Fruit fly (Drosophila melanogaster) whole organism, embryonic: ENCODE data around the gene comm.
A peak's percentile ranks its signal among the peaks of the same experiment; 100 is the strongest.

Experiments used
- ATbp ChIP-seq: fragments of 200-800 bp; sonication (Bioruptor generic); optimal IDR thresholded peaks from 2 replicates; lab custom pipeline; 2017; ENCODE audit warnings: missing biosample characterization, mild to moderate bottlenecking, missing genetic modification characterization, missing genetic modification reagents
- Abd-B ChIP-seq: fragments of 200-800 bp; sonication (Bioruptor generic); optimal IDR thresholded peaks from 2 replicates; lab custom pipeline; 2018; ENCODE audit warnings: missing biosample characterization, mild to moderate bottlenecking, missing genetic modification characterization, moderate library complexity
- Blimp-1 ChIP-seq: fragments of 200-800 bp; sonication (Bioruptor generic); optimal IDR thresholded peaks from 3 replicates; lab custom pipeline; 2018; ENCODE audit warnings: missing biosample characterization, missing genetic modification characterization, mild to moderate bottlenecking, moderate library complexity, missing genetic modification reagents
- CG10321 ChIP-seq: fragments of 200-800 bp; sonication (Bioruptor generic); IDR thresholded peaks from 2 replicates; pipeline ENCODE4 v1.3.6; 2022; ENCODE audit warnings: missing biosample characterization, missing genetic modification characterization
- CG12219 ChIP-seq: fragments of 200-800 bp; sonication (Bioruptor generic); optimal IDR thresholded peaks from 3 replicates; lab custom pipeline; 2018; ENCODE audit warnings: missing biosample characterization, mild to moderate bottlenecking, missing genetic modification characterization
- CG13123 ChIP-seq: fragments of 200-800 bp; sonication (Bioruptor generic); optimal IDR thresholded peaks from 2 replicates; lab custom pipeline; 2016; ENCODE audit warnings: missing biosample characterization, missing genetic modification characterization
- CG15479 ChIP-seq: fragments of 200-800 bp; sonication (Bioruptor generic); optimal IDR thresholded peaks from 3 replicates; lab custom pipeline; 2019; ENCODE audit warnings: missing biosample characterization, mild to moderate bottlenecking, missing genetic modification characterization, moderate library complexity
- CG1603 ChIP-seq: fragments of 200-800 bp; sonication (Bioruptor generic); optimal IDR thresholded peaks from 2 replicates; lab custom pipeline; 2019; ENCODE audit warnings: missing biosample characterization, mild to moderate bottlenecking, missing genetic modification characterization, moderate library complexity
- CG17568 ChIP-seq: fragments of 200-800 bp; sonication (Bioruptor generic); optimal IDR thresholded peaks from 2 replicates; lab custom pipeline; 2018; ENCODE audit warnings: missing biosample characterization, mild to moderate bottlenecking, missing genetic modification characterization, moderate library complexity
- CG18011 ChIP-seq: fragments of 200-800 bp; sonication (Bioruptor generic); optimal IDR thresholded peaks from 2 replicates; lab custom pipeline; 2017; ENCODE audit warnings: missing biosample characterization, missing genetic modification characterization, mild to moderate bottlenecking, moderate library complexity, missing genotype
- CG18262 ChIP-seq: fragments of 200-800 bp; optimal IDR thresholded peaks from 3 replicates; lab custom pipeline; 2019; ENCODE audit warnings: missing biosample characterization, mild to moderate bottlenecking, missing genetic modification characterization, moderate library complexity
- CG18476 ChIP-seq: fragments of 200-800 bp; sonication (Bioruptor generic); optimal IDR thresholded peaks from 2 replicates; lab custom pipeline; 2016; ENCODE audit warnings: missing biosample characterization, mild to moderate bottlenecking, missing genetic modification characterization
- CG2116 ChIP-seq: fragments of 200-800 bp; sonication (Bioruptor generic); optimal IDR thresholded peaks from 3 replicates; lab custom pipeline; 2018; ENCODE audit warnings: missing biosample characterization, mild to moderate bottlenecking, missing genetic modification characterization
- CG2120 ChIP-seq: fragments of 200-800 bp; sonication (Bioruptor generic); optimal IDR thresholded peaks from 3 replicates; lab custom pipeline; 2016; ENCODE audit warnings: missing biosample characterization, missing genetic modification characterization
- CG32767 ChIP-seq: fragments of 200-800 bp; sonication (Bioruptor generic); IDR thresholded peaks from 2 replicates; pipeline ENCODE4 v1.3.6; 2022; ENCODE audit warnings: missing biosample characterization, missing genetic modification characterization
- CG3281 ChIP-seq: fragments of 200-800 bp; sonication (Bioruptor generic); optimal IDR thresholded peaks from 3 replicates; lab custom pipeline; 2017; ENCODE audit warnings: missing biosample characterization, mild to moderate bottlenecking, missing genetic modification characterization
- CG42726 ChIP-seq: fragments of 200-800 bp; sonication (Bioruptor generic); IDR thresholded peaks from 2 replicates; pipeline ENCODE4 v1.3.6; 2022; ENCODE audit warnings: missing biosample characterization, missing genetic modification characterization; ENCODE audit not compliant: partially characterized antibody
- CG4328 ChIP-seq: fragments of 200-800 bp; sonication (Bioruptor generic); optimal IDR thresholded peaks from 3 replicates; lab custom pipeline; 2017; ENCODE audit warnings: missing biosample characterization, missing genetic modification reagents, missing genetic modification characterization
- CG4424 ChIP-seq: fragments of 200-800 bp; sonication (Bioruptor generic); optimal IDR thresholded peaks from 3 replicates; lab custom pipeline; 2016; ENCODE audit warnings: missing biosample characterization, missing genetic modification characterization
- CG5953 ChIP-seq: fragments of 200-800 bp; sonication (Bioruptor generic); IDR thresholded peaks from 2 replicates; pipeline ENCODE4 v1.3.6; 2022; ENCODE audit warnings: missing biosample characterization, missing genetic modification characterization
- CG6272 ChIP-seq: fragments of 200-800 bp; sonication (Bioruptor generic); IDR thresholded peaks from 2 replicates; pipeline ENCODE4 v1.3.6; 2022; ENCODE audit warnings: missing biosample characterization, missing genetic modification characterization
- CG7963 ChIP-seq: fragments of 200-800 bp; sonication (Bioruptor generic); IDR thresholded peaks from 3 replicates; pipeline ENCODE4 v1.3.6; 2022; ENCODE audit warnings: missing biosample characterization, missing genetic modification characterization; ENCODE audit not compliant: partially characterized antibody
- CG8388 ChIP-seq: fragments of 200-800 bp; sonication (Bioruptor generic); optimal IDR thresholded peaks from 2 replicates; lab custom pipeline; 2019; ENCODE audit warnings: missing biosample characterization, mild to moderate bottlenecking, missing genetic modification characterization, moderate library complexity
- Hmx ChIP-seq: fragments of 200-800 bp; sonication (Bioruptor generic); optimal IDR thresholded peaks from 2 replicates; lab custom pipeline; 2016; ENCODE audit warnings: missing biosample characterization, missing genetic modification characterization
- Max ChIP-seq: fragments of 200-800 bp; sonication (Bioruptor generic); optimal IDR thresholded peaks from 2 replicates; lab custom pipeline; 2016; ENCODE audit warnings: missing biosample characterization, mild to moderate bottlenecking, missing genetic modification characterization
- Myb ChIP-seq: fragments of 200-800 bp; sonication (Bioruptor generic); optimal IDR thresholded peaks from 2 replicates; lab custom pipeline; 2016; ENCODE audit warnings: missing biosample characterization, missing genetic modification characterization
- Sox102F ChIP-seq: fragments of 200-800 bp; sonication (Bioruptor generic); optimal IDR thresholded peaks from 2 replicates; lab custom pipeline; 2018; ENCODE audit warnings: missing biosample characterization, mild to moderate bottlenecking, missing genetic modification characterization, moderate library complexity
- Sry-δ ChIP-seq: fragments of 200-800 bp; sonication (Bioruptor generic); optimal IDR thresholded peaks from 2 replicates; lab custom pipeline; 2016; ENCODE audit warnings: missing biosample characterization, missing genetic modification characterization
- az2 ChIP-seq: fragments of 200-800 bp; sonication (Bioruptor generic); optimal IDR thresholded peaks from 3 replicates; lab custom pipeline; 2016; ENCODE audit warnings: missing biosample characterization, missing genetic modification characterization
- chif ChIP-seq, 2 experiments: fragments of 200-800 bp; sonication (Bioruptor generic); optimal IDR thresholded peaks; 3 replicates each; lab custom pipeline; 2016; ENCODE audit warnings: missing biosample characterization in 2 of 2, missing genetic modification characterization in 2 of 2
- crp ChIP-seq, 2 experiments: fragments of 200-800 bp; sonication (Bioruptor generic); optimal IDR thresholded peaks; 2 replicates in 1 of 2; 3 replicates in 1 of 2; lab custom pipeline; 2017; ENCODE audit warnings: missing biosample characterization in 2 of 2, missing genetic modification characterization in 2 of 2, mild to moderate bottlenecking in 1 of 2, moderate library complexity in 1 of 2
- da ChIP-seq: fragments of 200-800 bp; sonication (Bioruptor generic); optimal IDR thresholded peaks from 2 replicates; lab custom pipeline; 2016; ENCODE audit warnings: missing biosample characterization, missing genetic modification characterization
- ems ChIP-seq: fragments of 200-800 bp; sonication (Bioruptor generic); optimal IDR thresholded peaks from 3 replicates; lab custom pipeline; 2016; ENCODE audit warnings: missing biosample characterization, missing genetic modification characterization
- gem ChIP-seq: fragments of 200-800 bp; sonication (Bioruptor generic); optimal IDR thresholded peaks from 2 replicates; lab custom pipeline; 2019; ENCODE audit warnings: missing biosample characterization, mild to moderate bottlenecking, missing genetic modification characterization, moderate library complexity
- gfzf ChIP-seq: fragments of 200-800 bp; sonication (Bioruptor generic); optimal IDR thresholded peaks from 2 replicates; lab custom pipeline; 2016; ENCODE audit warnings: missing biosample characterization, mild to moderate bottlenecking, missing genetic modification characterization, moderate library complexity
- grau ChIP-seq: fragments of 200-800 bp; optimal IDR thresholded peaks from 3 replicates; lab custom pipeline; 2019; ENCODE audit warnings: missing biosample characterization, mild to moderate bottlenecking, missing genetic modification characterization, moderate library complexity
- grn ChIP-seq: fragments of 200-800 bp; sonication (Bioruptor generic); optimal IDR thresholded peaks from 3 replicates; lab custom pipeline; 2017; ENCODE audit warnings: missing biosample characterization, missing genetic modification characterization
- her ChIP-seq: fragments of 200-800 bp; sonication (Bioruptor generic); optimal IDR thresholded peaks from 2 replicates; lab custom pipeline; 2016; ENCODE audit warnings: missing biosample characterization, missing genetic modification characterization
- kah ChIP-seq: fragments of 200-800 bp; sonication (Bioruptor generic); optimal IDR thresholded peaks from 2 replicates; lab custom pipeline; 2018; ENCODE audit warnings: missing biosample characterization, mild to moderate bottlenecking, missing genetic modification characterization
- lmd ChIP-seq: fragments of 200-800 bp; sonication (Bioruptor generic); IDR thresholded peaks from 2 replicates; pipeline ENCODE4 v1.3.6; 2022; ENCODE audit warnings: missing biosample characterization, missing genetic modification characterization
- mam ChIP-seq: fragments of 200-800 bp; sonication (Bioruptor generic); optimal IDR thresholded peaks from 3 replicates; lab custom pipeline; 2016; ENCODE audit warnings: missing biosample characterization, missing genetic modification characterization
- nom ChIP-seq: fragments of 200-800 bp; sonication (Bioruptor generic); optimal IDR thresholded peaks from 2 replicates; lab custom pipeline; 2017; ENCODE audit warnings: missing biosample characterization, missing genetic modification characterization, mild to moderate bottlenecking, moderate library complexity, missing genetic modification reagents
- ro ChIP-seq: fragments of 200-800 bp; sonication (Bioruptor generic); IDR thresholded peaks from 2 replicates; pipeline ENCODE4 v1.3.6; 2022; ENCODE audit warnings: missing biosample characterization, missing genetic modification characterization
- row ChIP-seq: fragments of 200-800 bp; sonication (Bioruptor generic); IDR thresholded peaks from 3 replicates; pipeline ENCODE4 v1.3.6; 2022; ENCODE audit warnings: missing biosample characterization, missing genetic modification characterization
- slbo ChIP-seq: fragments of 200-800 bp; sonication (Bioruptor generic); IDR thresholded peaks from 2 replicates; pipeline ENCODE4 v1.3.6; 2022; ENCODE audit warnings: missing biosample characterization, missing genetic modification characterization
- ssp ChIP-seq: fragments of 200-800 bp; sonication (Bioruptor generic); IDR thresholded peaks from 2 replicates; pipeline ENCODE4 v1.3.6; 2022; ENCODE audit warnings: missing biosample characterization, missing genetic modification characterization
- trem ChIP-seq: fragments of 200-800 bp; optimal IDR thresholded peaks from 3 replicates; lab custom pipeline; 2019; ENCODE audit warnings: missing biosample characterization, mild to moderate bottlenecking, missing genetic modification characterization, moderate library complexity
- tup ChIP-seq: fragments of 200-800 bp; sonication (Bioruptor generic); optimal IDR thresholded peaks from 2 replicates; lab custom pipeline; 2016; ENCODE audit warnings: missing biosample characterization, mild to moderate bottlenecking, missing genetic modification characterization, moderate library complexity
- twi ChIP-seq: fragments of 200-800 bp; optimal IDR thresholded peaks from 2 replicates; lab custom pipeline; 2019; ENCODE audit warnings: missing biosample characterization, mild to moderate bottlenecking, missing genetic modification characterization, moderate library complexity
- vfl ChIP-seq: fragments of 200-800 bp; sonication (Bioruptor generic); optimal IDR thresholded peaks from 2 replicates; lab custom pipeline; 2016; ENCODE audit warnings: missing biosample characterization, missing genetic modification characterization

The comm gene

dm6 chr3L:15713932-15714492, 14.2 kb downstream of the comm start:
- no peak for TF ChIP-seq ro (GFP tag; lab: Robert Waterston, UW)
- peak; percentile 47 for TF ChIP-seq Sox102F (GFP tag; lab: Kevin White, UChicago)
- peak; percentile 8 for TF ChIP-seq grau (tag; lab: Kevin White, UChicago)
- no peak for TF ChIP-seq CG7963 (GFP tag; lab: Robert Waterston, UW)
- TF ChIP-seq gem (tag; lab: Kevin White, UChicago): peak; percentile 59
- no peak for TF ChIP-seq nom (GFP tag; lab: Kevin White, UChicago)
- TF ChIP-seq row: no peak
- peak; percentile 39 for TF ChIP-seq CG2120 (GFP tag; lab: Kevin White, UChicago)
- TF ChIP-seq CG17568 (GFP tag; lab: Kevin White, UChicago): peak; percentile 54
- TF ChIP-seq CG8388 (GFP tag; lab: Kevin White, UChicago): no peak
- TF ChIP-seq Hmx: no peak
- TF ChIP-seq CG15479 (GFP tag; lab: Kevin White, UChicago): peak; percentile 94
- TF ChIP-seq ems (GFP tag; lab: Kevin White, UChicago): peak; percentile 43
- TF ChIP-seq crp (GFP tag; optimal IDR thresholded peaks at IDR 0.05; lab: Kevin White, UChicago): peak in 1 of 2 experiments; percentile 2
- TF ChIP-seq CG18011: no peak
- peak; percentile 17 for TF ChIP-seq az2 (GFP tag; lab: Kevin White, UChicago)
- peak; percentile 67 for TF ChIP-seq CG1603 (tag; lab: Kevin White, UChicago)
- TF ChIP-seq ATbp (GFP tag; lab: Kevin White, UChicago): peak; percentile 87
- TF ChIP-seq vfl (GFP tag; lab: Kevin White, UChicago): no peak
- TF ChIP-seq grn: peak; percentile 77
- TF ChIP-seq lmd (GFP tag; lab: Robert Waterston, UW): no peak
- TF ChIP-seq slbo (GFP tag; lab: Robert Waterston, UW): no peak
- peak; percentile 36 for TF ChIP-seq CG3281 (GFP tag; lab: Kevin White, UChicago)
- peak; percentile 20 for TF ChIP-seq CG2116 (GFP tag; lab: Kevin White, UChicago)
- TF ChIP-seq CG42726 (GFP tag; lab: Robert Waterston, UW): no peak
- peak; percentile 34 for TF ChIP-seq Max (GFP tag; lab: Kevin White, UChicago)
- peak; percentile 40 for TF ChIP-seq tup (GFP tag; lab: Kevin White, UChicago)
- peak; percentile 61 for TF ChIP-seq da (GFP tag; lab: Kevin White, UChicago)
- no peak for TF ChIP-seq CG6272 (GFP tag; lab: Robert Waterston, UW)
- peak; percentile 74 for TF ChIP-seq CG13123
- TF ChIP-seq Blimp-1: peak; percentile 65
- peak; percentile 32 for TF ChIP-seq Sry-δ (GFP tag; lab: Kevin White, UChicago)
- peak; percentile 25 for TF ChIP-seq CG18476 (GFP tag; lab: Kevin White, UChicago)
- peak; percentile 74 for TF ChIP-seq CG5953 (GFP tag; lab: Robert Waterston, UW)
- 0 out of 2 replicates have a peak, but pooled peaks have one; percentile 12 for TF ChIP-seq CG10321 (GFP tag; lab: Robert Waterston, UW)
- no peak for TF ChIP-seq gfzf
- no peak for TF ChIP-seq Abd-B (GFP tag; lab: Kevin White, UChicago)
- TF ChIP-seq CG12219 (GFP tag; lab: Kevin White, UChicago): peak; percentile 44
- peak; percentile 16 for TF ChIP-seq twi
- peak; percentile 6 for TF ChIP-seq trem (tag; lab: Kevin White, UChicago)
- TF ChIP-seq CG32767 (GFP tag; lab: Robert Waterston, UW): no peak
- no peak for TF ChIP-seq ssp (GFP tag; lab: Robert Waterston, UW)
- peak; percentile 42 to 48 for TF ChIP-seq chif (GFP tag; optimal IDR thresholded peaks at IDR 0.05; lab: Kevin White, UChicago)
- TF ChIP-seq CG18262 (tag; lab: Kevin White, UChicago): peak; percentile 35
- peak; percentile 46 for TF ChIP-seq CG4328
- no peak for TF ChIP-seq CG4424 (GFP tag; lab: Kevin White, UChicago)
- peak; percentile 28 for TF ChIP-seq mam
- TF ChIP-seq her: peak; percentile 57
- no peak for TF ChIP-seq kah (GFP tag; lab: Kevin White, UChicago)
- TF ChIP-seq Myb (GFP tag; lab: Kevin White, UChicago): peak; percentile 21
